Worm (Caenorhabditis elegans) whole organism, young adult: ENCODE results near the gene fbxa-157.

Source experiments
- C17E4.6 ChIP-seq: fragments of 200-800 bp; sonication (Bioruptor generic); IDR thresholded peaks from 2 replicates; pipeline ENCODE4 v1.3.6; 2022; ENCODE audit warnings: missing genetic modification reagents, missing genetic modification characterization, missing compliant biosample characterization
- aptf-2 ChIP-seq: fragments of 200-800 bp; sonication (Bioruptor generic); conservative IDR thresholded peaks from 2 replicates; pipeline ENCODE4 v1.3.6; 2022; ENCODE audit warnings: missing genetic modification reagents, missing genetic modification characterization, missing compliant biosample characterization
- ceh-58 ChIP-seq: fragments of 200-800 bp; sonication (Bioruptor generic); IDR thresholded peaks from 2 replicates; pipeline ENCODE4 v1.3.6; 2022; ENCODE audit warnings: missing genetic modification characterization, missing compliant biosample characterization
- egrh-3 ChIP-seq: fragments of 200-800 bp; sonication (Bioruptor generic); IDR thresholded peaks from 2 replicates; pipeline ENCODE4 v1.3.6; 2022; ENCODE audit warnings: missing genetic modification reagents, missing genetic modification characterization, missing compliant biosample characterization
- hrde-1 ChIP-seq: sonication (generic microtip); optimal IDR thresholded peaks from 2 replicates; lab custom pipeline; 2016; ENCODE audit warnings: missing genetic modification characterization, mild to moderate bottlenecking, missing compliant biosample characterization, moderate library complexity, missing genotype, missing genetic modification reagents, borderline replicate concordance
- lsl-1 ChIP-seq: fragments of 200-800 bp; sonication (Bioruptor generic); optimal IDR thresholded peaks from 2 replicates; lab custom pipeline; 2018; ENCODE audit warnings: mild to moderate bottlenecking, missing genetic modification characterization, moderate library complexity, missing compliant biosample characterization
- sdz-38 ChIP-seq: sonication (generic microtip); optimal IDR thresholded peaks from 2 replicates; lab custom pipeline; 2016; ENCODE audit warnings: missing genotype, missing genetic modification characterization, missing compliant biosample characterization
- tbx-9 ChIP-seq: sonication (generic microtip); optimal IDR thresholded peaks from 2 replicates; lab custom pipeline; 2016; ENCODE audit warnings: borderline replicate concordance, missing genetic modification characterization, inconsistent platforms, missing compliant biosample characterization
- unc-130 ChIP-seq: sonication (generic microtip); optimal IDR thresholded peaks from 2 replicates; lab custom pipeline; 2016; ENCODE audit warnings: missing genetic modification reagents, missing genetic modification characterization, missing compliant biosample characterization
- ztf-28 ChIP-seq: fragments of 200-800 bp; sonication (Bioruptor generic); IDR thresholded peaks from 2 replicates; pipeline ENCODE4 v1.3.6; 2022; ENCODE audit warnings: missing genetic modification reagents, missing genetic modification characterization, missing compliant biosample characterization

DNA sequence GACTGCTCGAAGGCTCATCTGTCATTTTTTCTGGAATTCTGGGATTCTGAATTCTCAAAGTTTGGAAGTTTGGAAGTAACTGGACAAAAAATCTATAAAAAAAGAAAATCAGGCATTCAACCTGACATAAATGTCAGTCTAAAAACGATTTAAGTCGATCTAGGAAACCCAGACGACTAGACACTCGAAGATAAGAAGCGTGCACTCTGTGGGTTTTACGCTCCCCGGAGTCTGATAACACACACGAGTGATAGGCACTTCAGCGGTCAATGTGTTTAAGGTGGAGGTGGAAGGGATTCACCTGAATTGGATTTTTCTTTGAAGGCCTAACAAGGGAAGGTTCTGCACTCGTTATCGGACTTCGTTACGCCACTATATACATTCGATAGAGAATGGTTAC lies 10.7 kb upstream of the fbxa-157 start, which contains the start of gene C06H5.6:
- TF ChIP-seq C17E4.6 (GFP tag; lab: Robert Waterston, UW) (no peak), unc-130 (GFP tag; lab: Kevin White, UChicago) (no peak), lsl-1 (GFP tag; lab: Kevin White, UChicago) (no peak), ceh-58 (GFP tag; lab: Robert Waterston, UW) (no peak), egrh-3 (no peak), sdz-38 (tag; lab: Kevin White, UChicago) (no peak), ztf-28 (no peak), tbx-9 (no peak), hrde-1 (tag; lab: Kevin White, UChicago) (no peak), aptf-2 (GFP tag; lab: Robert Waterston, UW) (no peak)
